Worm (Caenorhabditis elegans): ENCODE results near the gene F19F10.14.

F19F10.14 gene

DNA sequence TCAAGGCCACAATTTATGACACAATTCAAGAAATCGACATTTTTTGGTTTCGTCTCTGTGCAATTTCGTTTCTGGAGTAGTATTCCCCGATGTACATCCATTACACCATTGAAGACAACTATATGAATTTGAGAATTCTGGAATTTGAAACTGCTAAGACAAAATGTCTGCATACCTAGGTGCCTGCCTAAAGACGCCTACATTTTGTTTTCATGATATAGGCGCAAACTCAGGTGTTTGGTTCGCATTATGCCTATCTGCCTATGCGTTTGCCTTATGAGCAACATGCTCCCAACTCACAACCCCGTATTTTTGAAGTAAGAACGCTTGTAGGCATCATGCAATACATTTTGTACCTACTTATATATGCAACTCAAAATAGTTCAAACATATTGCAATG, at the start of gene F19F10.14:
TSS of gene F19F10.14 (minus strand) at position 101 of the 400 bp plus-strand sequence.
- TF ChIP-seq ama-1 (optimal IDR thresholded peaks at IDR 0.05) (no peak), nhr-43 (tag; optimal IDR thresholded peaks at IDR 0.05; ENCODE audit: poor library complexity, severe bottlenecking) (no peak), nhr-23 (tag; optimal IDR thresholded peaks at IDR 0.05) (no peak), egl-27 (tag; optimal IDR thresholded peaks at IDR 0.05) (no peak), mml-1 (tag; optimal IDR thresholded peaks at IDR 0.05) (no peak), tbx-2 (tag; optimal IDR thresholded peaks at IDR 0.05) (no peak), egl-5 (tag; optimal IDR thresholded peaks at IDR 0.05) (no peak), jun-1 (tag; optimal IDR thresholded peaks at IDR 0.05) (no peak), fos-1 (tag; optimal IDR thresholded peaks at IDR 0.05) (no peak), ceh-82 (tag; optimal IDR thresholded peaks at IDR 0.05) (no peak), aly-2 (tag; optimal IDR thresholded peaks at IDR 0.05) (no peak), mdl-1 (tag; optimal IDR thresholded peaks at IDR 0.05) (no peak), sea-2 (GFP tag; optimal IDR thresholded peaks at IDR 0.05) (no peak), nhr-76 (tag; optimal IDR thresholded peaks at IDR 0.05) (no peak), ZK546.5 (tag; optimal IDR thresholded peaks at IDR 0.05) (no peak), nhr-28 (tag; optimal IDR thresholded peaks at IDR 0.05) (no peak)

DNA sequence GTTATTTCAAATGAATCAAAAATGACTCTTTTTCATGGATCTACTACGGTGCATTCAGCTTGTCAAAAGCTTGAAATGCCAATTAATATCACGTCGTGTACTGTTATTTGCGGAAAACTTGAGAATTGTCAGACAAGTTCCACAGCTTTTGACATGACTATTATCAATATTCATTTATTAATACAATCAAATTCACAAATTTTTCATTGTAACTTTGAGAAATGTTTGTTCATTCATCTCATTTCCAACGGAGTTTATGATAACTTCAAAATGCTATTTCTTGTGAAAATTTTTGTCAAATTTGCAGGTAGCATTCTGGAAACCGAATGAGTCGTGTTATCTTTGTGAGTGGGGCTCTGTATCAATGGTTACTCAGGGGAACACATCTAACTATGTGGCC, 47.3 kb upstream of the F19F10.14 start, which contains the start of gene C50E3.15:
TSS of gene C50E3.15 (plus strand) at position 301 of the 400 bp plus-strand sequence.
- TF ChIP-seq skn-1 (tag; optimal IDR thresholded peaks at IDR 0.05): no peak
- TF ChIP-seq nhr-25 (tag; optimal IDR thresholded peaks at IDR 0.05): no peak
- TF ChIP-seq nhr-43 (tag; optimal IDR thresholded peaks at IDR 0.05; ENCODE audit: poor library complexity, severe bottlenecking): no peak
- TF ChIP-seq lsy-12 (tag; optimal IDR thresholded peaks at IDR 0.05): no peak
- TF ChIP-seq elt-3 (tag; optimal IDR thresholded peaks at IDR 0.05): no peak
- TF ChIP-seq nhr-76 (tag; optimal IDR thresholded peaks at IDR 0.05): no peak
- TF ChIP-seq unc-39 (tag; optimal IDR thresholded peaks at IDR 0.05): no peak
- TF ChIP-seq snpc-4 (tag; optimal IDR thresholded peaks at IDR 0.05): no peak

DNA sequence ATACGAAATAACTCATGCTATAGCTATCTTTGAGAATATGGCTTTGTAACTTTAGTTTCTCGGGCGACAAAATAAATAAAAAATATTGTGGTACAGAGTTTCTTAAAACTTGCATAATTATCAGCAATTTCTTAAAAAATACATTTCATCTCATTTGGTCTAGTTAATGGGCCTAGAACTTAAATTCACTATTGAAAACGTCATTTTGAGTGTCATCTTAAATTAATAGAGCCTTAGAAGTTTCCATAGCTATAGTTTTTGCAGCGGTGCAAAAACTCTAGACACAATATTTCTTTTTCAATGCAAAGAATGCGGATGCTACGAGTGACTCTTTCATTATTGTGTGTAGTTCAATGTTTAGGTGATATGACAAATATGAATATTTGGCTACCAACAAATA, 41.2 kb upstream of the F19F10.14 start, which contains the start of gene clec-215:
TSS of gene clec-215 (plus strand) at position 301 of the 400 bp plus-strand sequence.
- TF ChIP-seq daf-12 (tag; optimal IDR thresholded peaks at IDR 0.05) (no peak), snpc-4 (tag; optimal IDR thresholded peaks at IDR 0.05) (no peak), ztf-11 (tag; optimal IDR thresholded peaks at IDR 0.05) (no peak), unc-62 (GFP tag; optimal IDR thresholded peaks at IDR 0.05) (no peak), nhr-237 (tag; optimal IDR thresholded peaks at IDR 0.05) (no peak), fkh-10 (GFP tag; optimal IDR thresholded peaks at IDR 0.05) (no peak), lin-39 (tag; optimal IDR thresholded peaks at IDR 0.05) (no peak), hmg-11 (tag; optimal IDR thresholded peaks at IDR 0.05) (no peak), mml-1 (tag; optimal IDR thresholded peaks at IDR 0.05) (no peak), skn-1 (tag; optimal IDR thresholded peaks at IDR 0.05) (no peak), egl-5 (tag; optimal IDR thresholded peaks at IDR 0.05) (no peak), nhr-11 (tag; optimal IDR thresholded peaks at IDR 0.05) (no peak), lsy-12 (tag; optimal IDR thresholded peaks at IDR 0.05) (no peak), nhr-25 (tag; optimal IDR thresholded peaks at IDR 0.05) (no peak), aly-2 (tag; optimal IDR thresholded peaks at IDR 0.05) (no peak), nhr-28 (tag; optimal IDR thresholded peaks at IDR 0.05) (no peak), ceh-9 (tag; optimal IDR thresholded peaks at IDR 0.05) (no peak), ama-1 (optimal IDR thresholded peaks at IDR 0.05) (no peak)

DNA sequence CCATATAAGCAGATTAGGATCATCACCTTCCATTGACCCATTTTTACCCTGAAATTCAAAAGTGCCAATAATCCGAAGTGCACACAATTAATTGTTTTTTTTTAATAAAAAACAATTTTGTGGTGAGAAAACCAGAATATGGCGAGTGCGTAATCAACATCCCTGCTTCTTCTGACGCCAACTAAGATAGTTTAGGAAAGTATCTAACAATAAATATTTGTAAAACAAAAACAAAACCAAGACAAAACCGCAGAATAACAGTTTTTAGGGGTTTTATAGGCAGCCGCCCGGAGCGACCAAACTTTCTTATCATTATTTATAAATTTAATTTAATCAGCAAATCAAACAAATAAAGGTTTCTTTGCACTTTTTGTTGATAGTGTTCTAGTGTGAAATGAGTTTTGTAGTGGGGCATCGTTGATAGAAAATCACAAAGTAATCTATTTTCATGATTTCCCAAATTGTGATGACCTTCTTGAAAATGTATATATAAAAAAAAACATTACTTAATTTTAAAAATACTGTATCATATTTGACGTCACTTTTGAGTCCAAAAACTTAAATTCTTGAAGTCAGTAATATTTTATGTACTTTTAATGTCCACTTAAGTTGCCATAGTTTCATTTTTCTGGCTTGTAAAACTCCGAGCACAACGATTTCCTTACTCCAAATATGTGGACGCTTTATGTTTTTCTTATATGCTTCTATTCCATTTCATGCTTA, 39.0 kb upstream of the F19F10.14 start, which contains the start of the genes folt-3 and clec-214:
TSS of gene folt-3 (minus strand) at position 51 of the 723 bp plus-strand sequence.
TSS of gene clec-214 (plus strand) at position 673 of the 723 bp plus-strand sequence.
- TF ChIP-seq pha-4 (tag; optimal IDR thresholded peaks at IDR 0.05): no peak
- TF ChIP-seq jun-1 (tag; optimal IDR thresholded peaks at IDR 0.05): no peak
- no peak for TF ChIP-seq nhr-11 (tag; optimal IDR thresholded peaks at IDR 0.05)
- TF ChIP-seq R02D3.7 (tag; optimal IDR thresholded peaks at IDR 0.05): no peak
- peak; percentile 56 for TF ChIP-seq elt-2 (tag; optimal IDR thresholded peaks at IDR 0.05)
- TF ChIP-seq ceh-82 (tag; optimal IDR thresholded peaks at IDR 0.05): no peak
- TF ChIP-seq mdl-1 (tag; optimal IDR thresholded peaks at IDR 0.05): no peak
